Worm (Caenorhabditis elegans) whole organism, early embryonic: Measurements from ENCODE around the gene E02C12.11.

ENCODE experiments used
- B0310.2 ChIP-seq: sonication (generic microtip); optimal IDR thresholded peaks from 2 replicates; lab custom pipeline; 2016; ENCODE audit warnings: mild to moderate bottlenecking, missing genetic modification characterization, missing compliant biosample characterization
- aly-1 ChIP-seq: sonication (generic microtip); optimal IDR thresholded peaks from 2 replicates; lab custom pipeline; 2016; ENCODE audit warnings: missing genetic modification characterization, missing compliant biosample characterization
- ama-1 ChIP-seq: fragments of 150-350 bp; optimal IDR thresholded peaks from 2 replicates; lab custom pipeline; 2014
- ceh-13 ChIP-seq: fragments of 200-800 bp; sonication (Bioruptor generic); optimal IDR thresholded peaks from 2 replicates; lab custom pipeline; 2018; ENCODE audit warnings: mild to moderate bottlenecking, missing genetic modification characterization, missing compliant biosample characterization
- ets-7 ChIP-seq: sonication (generic microtip); optimal IDR thresholded peaks from 2 replicates; lab custom pipeline; 2016; ENCODE audit warnings: missing genotype, missing genetic modification characterization, missing compliant biosample characterization
- flt-1 ChIP-seq: fragments of 200-800 bp; sonication (Bioruptor generic); IDR thresholded peaks from 2 replicates; pipeline ENCODE4 v1.3.6; 2022; ENCODE audit warnings: missing genetic modification characterization, missing compliant biosample characterization
- hnd-1 ChIP-seq: sonication (generic microtip); optimal IDR thresholded peaks from 2 replicates; lab custom pipeline; 2016; ENCODE audit warnings: missing genetic modification characterization, missing compliant biosample characterization
- pes-1 ChIP-seq: fragments of 200-800 bp; sonication (Bioruptor generic); IDR thresholded peaks from 2 replicates; pipeline ENCODE4 v1.3.6; 2022; ENCODE audit warnings: missing genetic modification reagents, missing genetic modification characterization, missing compliant biosample characterization
- scrt-1 ChIP-seq: fragments of 200-800 bp; sonication (Bioruptor generic); IDR thresholded peaks from 2 replicates; pipeline ENCODE4 v1.3.6; 2022; ENCODE audit warnings: missing genetic modification characterization, missing compliant biosample characterization
- sea-1 ChIP-seq: fragments of 200-800 bp; sonication (Bioruptor generic); conservative IDR thresholded peaks from 2 replicates; pipeline ENCODE4 v1.3.6; 2022; ENCODE audit warnings: missing genetic modification characterization, missing compliant biosample characterization
- tbx-37 ChIP-seq: fragments of 200-800 bp; sonication (Bioruptor generic); conservative IDR thresholded peaks from 2 replicates; pipeline ENCODE4 v1.3.6; 2022; ENCODE audit warnings: missing genetic modification reagents, missing genetic modification characterization, missing compliant biosample characterization
- tra-4 ChIP-seq: sonication (generic microtip); optimal IDR thresholded peaks from 2 replicates; lab custom pipeline; 2017; ENCODE audit warnings: missing genetic modification characterization, missing compliant biosample characterization

DNA sequence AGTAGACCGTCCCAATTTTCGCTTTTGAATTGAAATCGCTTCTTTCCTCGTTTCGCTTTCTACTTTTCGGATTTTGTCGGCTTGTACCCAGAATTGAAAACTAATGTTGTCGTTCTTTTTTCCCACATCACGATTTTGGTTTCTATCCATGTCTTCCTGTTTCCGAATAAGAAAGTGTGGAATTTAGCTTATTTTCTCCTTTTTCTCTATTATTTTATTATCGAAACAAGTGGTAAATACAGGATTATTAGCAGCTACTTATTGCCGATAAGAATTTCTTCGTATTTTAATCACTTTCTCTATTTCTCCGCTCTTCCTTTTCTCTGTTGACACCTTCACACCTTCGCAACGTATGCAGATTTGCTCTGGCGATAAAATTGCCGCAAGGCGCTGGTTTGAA is 5.2 kb upstream of the E02C12.11 start:
- TF ChIP-seq aly-1 (tag; lab: Kevin White, UChicago) = no peak
- TF ChIP-seq hnd-1 (tag; lab: Kevin White, UChicago) = no peak
- TF ChIP-seq ama-1 = no peak
- TF ChIP-seq tra-4 (tag; lab: Kevin White, UChicago) = no peak
- no peak for TF ChIP-seq ets-7 (tag; lab: Kevin White, UChicago)
- TF ChIP-seq ceh-13 (GFP tag; lab: Kevin White, UChicago) = no peak
- TF ChIP-seq B0310.2 (tag; lab: Kevin White, UChicago) = no peak
- no peak for TF ChIP-seq scrt-1 (GFP tag; lab: Robert Waterston, UW)
- no peak for TF ChIP-seq flt-1
- no peak for TF ChIP-seq tbx-37
- TF ChIP-seq sea-1 (GFP tag; lab: Robert Waterston, UW) = no peak
- TF ChIP-seq pes-1 (GFP tag; lab: Robert Waterston, UW) = no peak
